Worm (Caenorhabditis elegans): ENCODE data around the gene C15H9.2.

DNA sequence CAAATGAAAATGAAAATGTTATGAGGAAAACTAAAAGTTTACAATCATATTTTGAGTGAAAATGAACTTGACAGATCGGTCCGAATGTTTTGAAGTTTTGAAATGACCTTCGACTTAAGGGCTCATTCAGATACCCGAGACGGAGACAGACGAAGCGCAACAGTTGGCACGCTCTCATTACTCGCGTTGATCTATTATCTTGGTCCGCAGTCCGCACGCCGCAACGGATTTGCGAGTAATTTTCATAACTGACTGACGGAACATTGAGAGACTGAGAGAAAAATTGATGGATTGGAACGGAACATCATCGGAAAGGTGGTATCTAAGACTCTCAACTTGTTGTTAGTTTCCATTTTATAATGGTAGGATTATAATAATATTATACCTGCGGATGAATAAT lies 27.6 kb downstream of the C15H9.2 start:
- TF ChIP-seq ama-1 (optimal IDR thresholded peaks at IDR 0.05) (no peak), pes-1 (GFP tag; IDR thresholded peaks at IDR 0.05) (no peak)
